Fruit fly (Drosophila melanogaster) whole organism, embryonic: ENCODE results near the gene Phb1.
A peak's percentile ranks its signal among the peaks of the same experiment; 100 is the strongest.

ENCODE experiments used
- Antp ChIP-seq: fragments of 200-800 bp; sonication (Bioruptor generic); optimal IDR thresholded peaks from 3 replicates; lab custom pipeline; 2016; ENCODE audit warnings: missing biosample characterization, missing genetic modification characterization
- Atf6 ChIP-seq: fragments of 200-800 bp; sonication (Bioruptor generic); IDR thresholded peaks from 2 replicates; pipeline ENCODE4 v1.3.6; 2022; ENCODE audit warnings: missing biosample characterization, missing genetic modification characterization
- Blimp-1 ChIP-seq: fragments of 200-800 bp; sonication (Bioruptor generic); optimal IDR thresholded peaks from 3 replicates; lab custom pipeline; 2018; ENCODE audit warnings: missing biosample characterization, missing genetic modification characterization, mild to moderate bottlenecking, moderate library complexity, missing genetic modification reagents
- CG1024 ChIP-seq: fragments of 200-800 bp; sonication (Bioruptor generic); IDR thresholded peaks from 2 replicates; pipeline ENCODE4 v1.3.6; 2022; ENCODE audit warnings: missing biosample characterization, missing genetic modification characterization
- CG11723 ChIP-seq: fragments of 200-800 bp; sonication (Bioruptor generic); optimal IDR thresholded peaks from 2 replicates; lab custom pipeline; 2017; ENCODE audit warnings: missing biosample characterization, mild to moderate bottlenecking, missing genetic modification characterization
- CG13624 ChIP-seq: fragments of 200-800 bp; sonication (Bioruptor generic); optimal IDR thresholded peaks from 2 replicates; lab custom pipeline; 2016; ENCODE audit warnings: missing biosample characterization, missing genetic modification characterization
- CG14014 ChIP-seq: fragments of 200-800 bp; sonication (Bioruptor generic); IDR thresholded peaks from 2 replicates; pipeline ENCODE4 v1.3.6; 2022; ENCODE audit warnings: missing biosample characterization, missing genetic modification characterization
- CG14441 ChIP-seq: fragments of 200-800 bp; sonication (Bioruptor generic); IDR thresholded peaks from 2 replicates; pipeline ENCODE4 v1.3.6; 2022; ENCODE audit warnings: missing biosample characterization, missing genetic modification characterization
- CG15601 ChIP-seq: fragments of 200-800 bp; sonication (Bioruptor generic); optimal IDR thresholded peaks from 3 replicates; lab custom pipeline; 2019; ENCODE audit warnings: missing biosample characterization, mild to moderate bottlenecking, missing genetic modification characterization, moderate library complexity
- CG17361 ChIP-seq: fragments of 200-800 bp; sonication (Bioruptor generic); IDR thresholded peaks from 3 replicates; pipeline ENCODE4 v1.3.6; 2022; ENCODE audit warnings: missing biosample characterization, missing genetic modification characterization
- CG2678 ChIP-seq: fragments of 200-800 bp; sonication (Bioruptor generic); optimal IDR thresholded peaks from 3 replicates; lab custom pipeline; 2019; ENCODE audit warnings: missing biosample characterization, mild to moderate bottlenecking, missing genetic modification characterization, moderate library complexity
- CG3281 ChIP-seq: fragments of 200-800 bp; sonication (Bioruptor generic); optimal IDR thresholded peaks from 3 replicates; lab custom pipeline; 2017; ENCODE audit warnings: missing biosample characterization, mild to moderate bottlenecking, missing genetic modification characterization
- CG3407 ChIP-seq: fragments of 200-800 bp; sonication (Bioruptor generic); optimal IDR thresholded peaks from 2 replicates; lab custom pipeline; 2018; ENCODE audit warnings: missing biosample characterization, mild to moderate bottlenecking, missing genetic modification characterization
- CG5180 ChIP-seq: fragments of 200-800 bp; sonication (Bioruptor generic); optimal IDR thresholded peaks from 3 replicates; lab custom pipeline; 2017; ENCODE audit warnings: missing biosample characterization, missing genetic modification characterization, mild to moderate bottlenecking, moderate library complexity, missing genetic modification reagents
- CG6683 ChIP-seq: fragments of 200-800 bp; sonication (Bioruptor generic); optimal IDR thresholded peaks from 2 replicates; lab custom pipeline; 2017; ENCODE audit warnings: missing biosample characterization, mild to moderate bottlenecking, missing genetic modification characterization, missing genetic modification reagents
- CG7271 ChIP-seq: fragments of 200-800 bp; sonication (Bioruptor generic); optimal IDR thresholded peaks from 2 replicates; lab custom pipeline; 2018; ENCODE audit warnings: missing biosample characterization, mild to moderate bottlenecking, missing genetic modification characterization, moderate library complexity
- CG7357 ChIP-seq: fragments of 200-800 bp; sonication (Bioruptor generic); IDR thresholded peaks from 3 replicates; pipeline ENCODE4 v1.3.6; 2022; ENCODE audit warnings: missing biosample characterization, missing genetic modification characterization
- CG7839 ChIP-seq: fragments of 200-800 bp; sonication (Bioruptor generic); optimal IDR thresholded peaks from 3 replicates; lab custom pipeline; 2018; ENCODE audit warnings: missing biosample characterization, mild to moderate bottlenecking, missing genetic modification characterization, moderate library complexity
- CHES-1-like ChIP-seq: fragments of 200-800 bp; sonication (Bioruptor generic); optimal IDR thresholded peaks from 2 replicates; lab custom pipeline; 2016; ENCODE audit warnings: missing biosample characterization, missing genetic modification characterization
- Camta ChIP-seq: fragments of 200-800 bp; sonication (Bioruptor generic); optimal IDR thresholded peaks from 2 replicates; lab custom pipeline; 2016; ENCODE audit warnings: missing biosample characterization, missing genetic modification characterization
- CrebB ChIP-seq: fragments of 200-800 bp; sonication (Bioruptor generic); optimal IDR thresholded peaks from 3 replicates; lab custom pipeline; 2018; ENCODE audit warnings: missing biosample characterization, mild to moderate bottlenecking, missing genetic modification characterization
- D ChIP-seq, 2 experiments: fragments of 200-800 bp in 1 of 2; fragments of >200 bp in 1 of 2; sonication (Bioruptor generic) in 1 of 2; optimal IDR thresholded peaks; 2 replicates in 1 of 2; 3 replicates in 1 of 2; lab custom pipeline; 2017; ENCODE audit warnings: mild to moderate bottlenecking in 1 of 2, missing biosample characterization in 1 of 2, missing genetic modification characterization in 1 of 2, missing genetic modification reagents in 1 of 2
- E2f1 ChIP-seq: fragments of 200-800 bp; sonication (Bioruptor generic); IDR thresholded peaks from 2 replicates; pipeline ENCODE4 v1.3.6; 2022; ENCODE audit warnings: missing biosample characterization, missing genetic modification characterization
- E2f2 ChIP-seq: fragments of 200-800 bp; sonication (Bioruptor generic); IDR thresholded peaks from 2 replicates; pipeline ENCODE4 v1.3.6; 2022; ENCODE audit warnings: missing biosample characterization, missing genetic modification characterization
- Meics ChIP-seq: fragments of 200-800 bp; sonication (Bioruptor generic); optimal IDR thresholded peaks from 2 replicates; lab custom pipeline; 2017; ENCODE audit warnings: missing biosample characterization, mild to moderate bottlenecking, missing genetic modification characterization
- Mrtf ChIP-seq: fragments of 200-800 bp; sonication (Bioruptor generic); IDR thresholded peaks from 3 replicates; pipeline ENCODE4 v1.3.6; 2022; ENCODE audit warnings: missing biosample characterization, missing genetic modification characterization
- NC2α ChIP-seq: fragments of 200-800 bp; sonication (Bioruptor generic); optimal IDR thresholded peaks from 2 replicates; lab custom pipeline; 2016; ENCODE audit warnings: missing biosample characterization, missing genetic modification characterization
- Optix ChIP-seq: fragments of 200-800 bp; sonication (Bioruptor generic); IDR thresholded peaks from 3 replicates; pipeline ENCODE4 v1.3.6; 2022; ENCODE audit warnings: missing biosample characterization, missing genetic modification characterization
- Rfx ChIP-seq: fragments of 200-800 bp; sonication (Bioruptor generic); IDR thresholded peaks from 2 replicates; pipeline ENCODE4 v1.3.6; 2022; ENCODE audit warnings: missing biosample characterization, missing genetic modification characterization
- Sin3A ChIP-seq: fragments of >200 bp; optimal IDR thresholded peaks from 2 replicates; lab custom pipeline; 2018
- Stat92E ChIP-seq, 3 experiments: fragments of >200 bp in 2 of 3; fragments of 200-800 bp in 1 of 3; sonication (Bioruptor generic) in 1 of 3; optimal IDR thresholded peaks; 2 replicates each; lab custom pipeline; 2017 to 2019; ENCODE audit warnings: missing biosample characterization in 3 of 3, missing genetic modification characterization in 3 of 3, mild to moderate bottlenecking in 1 of 3, moderate library complexity in 1 of 3
- Taf1 ChIP-seq: fragments of 200-800 bp; sonication (Bioruptor generic); IDR thresholded peaks from 2 replicates; pipeline ENCODE4 v1.3.6; 2022; ENCODE audit warnings: missing biosample characterization, missing genetic modification characterization
- amos ChIP-seq: fragments of 200-800 bp; sonication (Bioruptor generic); IDR thresholded peaks from 2 replicates; pipeline ENCODE4 v1.3.6; 2022; ENCODE audit warnings: missing biosample characterization, missing genetic modification characterization; ENCODE audit not compliant: partially characterized antibody
- bsh ChIP-seq, 2 experiments: fragments of 200-800 bp; sonication (Bioruptor generic); optimal IDR thresholded peaks; 2 replicates each; lab custom pipeline; 2017 to 2018; ENCODE audit warnings: mild to moderate bottlenecking in 2 of 2, missing biosample characterization in 2 of 2, missing genetic modification characterization in 2 of 2, moderate library complexity in 1 of 2
- btn ChIP-seq: fragments of 200-800 bp; sonication (Bioruptor generic); optimal IDR thresholded peaks from 2 replicates; lab custom pipeline; 2016; ENCODE audit warnings: missing biosample characterization, missing genetic modification characterization
- cg ChIP-seq: fragments of 200-800 bp; sonication (Bioruptor generic); optimal IDR thresholded peaks from 3 replicates; lab custom pipeline; 2019; ENCODE audit warnings: missing biosample characterization, mild to moderate bottlenecking, missing genetic modification characterization, moderate library complexity
- chinmo ChIP-seq: fragments of 200-800 bp; sonication (Bioruptor generic); IDR thresholded peaks from 4 replicates; pipeline ENCODE4 v1.3.6; 2022; ENCODE audit warnings: missing biosample characterization, missing genetic modification characterization; ENCODE audit not compliant: partially characterized antibody
- dpn ChIP-seq, 2 experiments: fragments of 200-800 bp; sonication (Bioruptor generic); optimal IDR thresholded peaks; 3 replicates each; lab custom pipeline; 2016; ENCODE audit warnings: missing biosample characterization in 2 of 2, missing genetic modification characterization in 2 of 2
- inv ChIP-seq: fragments of 200-800 bp; sonication (Bioruptor generic); IDR thresholded peaks from 2 replicates; pipeline ENCODE4 v1.3.6; 2022; ENCODE audit warnings: missing biosample characterization, missing genetic modification characterization; ENCODE audit not compliant: partially characterized antibody
- oc ChIP-seq: fragments of 200-800 bp; sonication (Bioruptor generic); optimal IDR thresholded peaks from 2 replicates; lab custom pipeline; 2018; ENCODE audit warnings: missing biosample characterization, mild to moderate bottlenecking, missing genetic modification characterization, moderate library complexity
- pho ChIP-seq: fragments of 200-800 bp; sonication (Bioruptor generic); optimal IDR thresholded peaks from 2 replicates; lab custom pipeline; 2016; ENCODE audit warnings: missing biosample characterization, missing genetic modification characterization
- pum ChIP-seq: fragments of 200-800 bp; sonication (Bioruptor generic); optimal IDR thresholded peaks from 2 replicates; lab custom pipeline; 2016; ENCODE audit warnings: missing biosample characterization, missing genetic modification characterization
- pzg ChIP-seq: fragments of 200-800 bp; sonication (Bioruptor generic); optimal IDR thresholded peaks from 3 replicates; lab custom pipeline; 2018; ENCODE audit warnings: missing biosample characterization, mild to moderate bottlenecking, missing genetic modification characterization, moderate library complexity
- salm ChIP-seq: fragments of 200-800 bp; sonication (Bioruptor generic); optimal IDR thresholded peaks from 2 replicates; lab custom pipeline; 2018; ENCODE audit warnings: missing biosample characterization, mild to moderate bottlenecking, missing genetic modification characterization
- sens-2 ChIP-seq: fragments of 200-800 bp; sonication (Bioruptor generic); IDR thresholded peaks from 2 replicates; pipeline ENCODE4 v1.3.6; 2022; ENCODE audit warnings: missing biosample characterization, missing genetic modification characterization
- shn ChIP-seq: fragments of 200-800 bp; sonication (Bioruptor generic); optimal IDR thresholded peaks from 3 replicates; lab custom pipeline; 2016; ENCODE audit warnings: missing biosample characterization, missing genetic modification characterization
- sim ChIP-seq: fragments of 200-800 bp; sonication (Bioruptor generic); IDR thresholded peaks from 2 replicates; pipeline ENCODE4 v1.3.6; 2022; ENCODE audit warnings: missing biosample characterization, missing genetic modification characterization
- so ChIP-seq: fragments of 200-800 bp; sonication (Bioruptor generic); IDR thresholded peaks from 3 replicates; pipeline ENCODE4 v1.3.6; 2022; ENCODE audit warnings: missing biosample characterization, missing genetic modification characterization
- yki ChIP-seq: fragments of >200 bp; optimal IDR thresholded peaks from 3 replicates; lab custom pipeline; 2018
- zf30C ChIP-seq: fragments of 200-800 bp; sonication (Bioruptor generic); optimal IDR thresholded peaks from 3 replicates; lab custom pipeline; 2018; ENCODE audit warnings: missing biosample characterization, mild to moderate bottlenecking, missing genetic modification characterization

Gene Phb1

dm6 chr2L:19131905-19132402, 8.3 kb upstream of the Phb1 start, which contains the start of the genes AsnRS and DCTN6-p27 (continued):
- TF ChIP-seq CG6683 (GFP tag; lab: Kevin White, UChicago) (peak; percentile 4), Antp (GFP tag; lab: Kevin White, UChicago) (peak; percentile 40), pum (peak; percentile 24), sim (GFP tag; lab: Robert Waterston, UW) (no peak), CG17361 (GFP tag; lab: Robert Waterston, UW) (peak; percentile 75; the same call in 2 of the 3 replicates), salm (tag; lab: Kevin White, UChicago) (peak; percentile 10), pho (GFP tag; lab: Kevin White, UChicago) (peak; percentile 55), Optix (no peak), chinmo (peak; percentile 76; the same call in 2 of the 4 replicates), yki (lab: Kevin White, UChicago) (no peak), CG3281 (GFP tag; lab: Kevin White, UChicago) (peak; percentile 65), Camta (GFP tag; lab: Kevin White, UChicago) (peak; percentile 74), CG13624 (GFP tag; lab: Kevin White, UChicago) (peak; percentile 57), NC2α (GFP tag; lab: Kevin White, UChicago) (peak; percentile 12), CG14441 (GFP tag; lab: Robert Waterston, UW) (peak; percentile 50), CG7839 (peak; percentile 72), Meics (GFP tag; lab: Kevin White, UChicago) (peak; percentile 65), CG3407 (GFP tag; lab: Kevin White, UChicago) (no peak), Stat92E (GFP tag; optimal IDR thresholded peaks at IDR 0.05; lab: Kevin White, UChicago) (no peak), CG7271 (no peak), Rfx (peak; percentile 82), dpn (GFP tag; optimal IDR thresholded peaks at IDR 0.05; lab: Kevin White, UChicago) (peak; percentile 70 to 72), Atf6 (GFP tag; lab: Robert Waterston, UW) (peak; percentile 76), btn (GFP tag; lab: Kevin White, UChicago) (no peak), E2f2 (GFP tag; lab: Robert Waterston, UW) (peak; percentile 66), Taf1 (GFP tag; lab: Robert Waterston, UW) (no peak), CG1024 (no peak), pzg (GFP tag; lab: Kevin White, UChicago) (peak; percentile 56), zf30C (GFP tag; lab: Kevin White, UChicago) (no peak), CHES-1-like (GFP tag; lab: Kevin White, UChicago) (peak; percentile 36), E2f1 (GFP tag; lab: Robert Waterston, UW) (peak; percentile 49; the same call in 1 of the 2 replicates), Blimp-1 (GFP tag; lab: Kevin White, UChicago) (no peak), CG2678 (peak; percentile 76), amos (peak; percentile 70; the same call in 1 of the 2 replicates), D (optimal IDR thresholded peaks at IDR 0.05; lab: Kevin White, UChicago) (no peak), D (GFP tag; optimal IDR thresholded peaks at IDR 0.05; lab: Kevin White, UChicago) (peak; percentile 48), bsh (GFP tag; optimal IDR thresholded peaks at IDR 0.05; lab: Kevin White, UChicago) (peak in 1 of 2 experiments; percentile 60), Sin3A (lab: Kevin White, UChicago) (no peak), inv (GFP tag; lab: Robert Waterston, UW) (peak; percentile 73), oc (tag; lab: Kevin White, UChicago) (no peak), CG14014 (GFP tag; lab: Robert Waterston, UW) (peak; percentile 65), cg (no peak), sens-2 (GFP tag; lab: Robert Waterston, UW) (no peak), CG5180 (GFP tag; lab: Kevin White, UChicago) (no peak), CG7357 (GFP tag; lab: Robert Waterston, UW) (0 out of 3 replicates have a peak, but pooled peaks have one; percentile 15), shn (peak; percentile 22), CG11723 (GFP tag; lab: Kevin White, UChicago) (peak; percentile 38), so (GFP tag; lab: Robert Waterston, UW) (no peak), Mrtf (GFP tag; lab: Robert Waterston, UW) (peak; percentile 60; the same call in 1 of the 3 replicates), CrebB (tag; lab: Kevin White, UChicago) (no peak), CG15601 (tag; lab: Kevin White, UChicago) (peak; percentile 63)
